Fruit fly (Drosophila melanogaster) whole organism, embryonic: ENCODE results near the gene CG46059.

Experiments
- C15 ChIP-seq: fragments of 200-800 bp; sonication (Bioruptor generic); IDR thresholded peaks from 3 replicates; pipeline ENCODE4 v1.3.6; 2022; ENCODE audit warnings: missing biosample characterization, missing genetic modification characterization
- CG1024 ChIP-seq: fragments of 200-800 bp; sonication (Bioruptor generic); IDR thresholded peaks from 2 replicates; pipeline ENCODE4 v1.3.6; 2022; ENCODE audit warnings: missing biosample characterization, missing genetic modification characterization
- CG10321 ChIP-seq: fragments of 200-800 bp; sonication (Bioruptor generic); IDR thresholded peaks from 2 replicates; pipeline ENCODE4 v1.3.6; 2022; ENCODE audit warnings: missing biosample characterization, missing genetic modification characterization
- CG10543 ChIP-seq: fragments of 200-800 bp; sonication (Bioruptor generic); optimal IDR thresholded peaks from 3 replicates; lab custom pipeline; 2017; ENCODE audit warnings: missing biosample characterization, mild to moderate bottlenecking, missing genetic modification characterization, moderate library complexity
- CG1233 ChIP-seq: fragments of 200-800 bp; sonication (Bioruptor generic); optimal IDR thresholded peaks from 4 replicates; lab custom pipeline; 2018; ENCODE audit warnings: missing biosample characterization, mild to moderate bottlenecking, missing genetic modification characterization
- CG17361 ChIP-seq: fragments of 200-800 bp; sonication (Bioruptor generic); IDR thresholded peaks from 3 replicates; pipeline ENCODE4 v1.3.6; 2022; ENCODE audit warnings: missing biosample characterization, missing genetic modification characterization
- CG17912 ChIP-seq: fragments of 200-800 bp; sonication (Bioruptor generic); optimal IDR thresholded peaks from 2 replicates; lab custom pipeline; 2018; ENCODE audit warnings: missing biosample characterization, mild to moderate bottlenecking, missing genetic modification characterization
- CG2199 ChIP-seq: fragments of 200-800 bp; sonication (Bioruptor generic); IDR thresholded peaks from 3 replicates; pipeline ENCODE4 v1.3.6; 2022; ENCODE audit warnings: missing biosample characterization, missing genetic modification characterization
- CG31441 ChIP-seq: fragments of 200-800 bp; sonication (Bioruptor generic); IDR thresholded peaks from 2 replicates; pipeline ENCODE4 v1.3.6; 2022; ENCODE audit warnings: missing biosample characterization, missing genetic modification characterization
- CG34224 ChIP-seq: fragments of 200-800 bp; sonication (Bioruptor generic); IDR thresholded peaks from 3 replicates; pipeline ENCODE4 v1.3.6; 2022; ENCODE audit warnings: missing biosample characterization, missing genetic modification characterization; ENCODE audit not compliant: partially characterized antibody
- CG4328 ChIP-seq: fragments of 200-800 bp; sonication (Bioruptor generic); optimal IDR thresholded peaks from 3 replicates; lab custom pipeline; 2017; ENCODE audit warnings: missing biosample characterization, missing genetic modification reagents, missing genetic modification characterization
- CG4404 ChIP-seq: fragments of 200-800 bp; sonication (Bioruptor generic); IDR thresholded peaks from 2 replicates; pipeline ENCODE4 v1.3.6; 2022; ENCODE audit warnings: missing biosample characterization, missing genetic modification characterization
- CG4730 ChIP-seq: fragments of 200-800 bp; sonication (Bioruptor generic); IDR thresholded peaks from 2 replicates; pipeline ENCODE4 v1.3.6; 2022; ENCODE audit warnings: missing biosample characterization, missing genetic modification characterization
- CG9215 ChIP-seq: fragments of 200-800 bp; sonication (Bioruptor generic); IDR thresholded peaks from 2 replicates; pipeline ENCODE4 v1.3.6; 2022; ENCODE audit warnings: missing biosample characterization, missing genetic modification characterization
- CkIIα-i1 ChIP-seq: fragments of 200-800 bp; sonication (Bioruptor generic); IDR thresholded peaks from 2 replicates; pipeline ENCODE4 v1.3.6; 2022; ENCODE audit warnings: missing biosample characterization, missing genetic modification characterization
- Dbx ChIP-seq: fragments of 200-800 bp; sonication (Bioruptor generic); IDR thresholded peaks from 3 replicates; pipeline ENCODE4 v1.3.6; 2022; ENCODE audit warnings: missing biosample characterization, missing genetic modification characterization
- Drgx ChIP-seq: fragments of 200-800 bp; sonication (Bioruptor generic); IDR thresholded peaks from 2 replicates; pipeline ENCODE4 v1.3.6; 2022; ENCODE audit warnings: missing biosample characterization, missing genetic modification characterization
- Ets65A ChIP-seq: fragments of 200-800 bp; sonication (Bioruptor generic); peaks from one replicate; lab custom pipeline; 2016; ENCODE audit warnings: missing biosample characterization, missing genetic modification characterization
- Gug ChIP-seq: fragments of 200-800 bp; sonication (Bioruptor generic); IDR thresholded peaks from 4 replicates; pipeline ENCODE4 v1.3.6; 2022; ENCODE audit warnings: missing biosample characterization, missing genetic modification characterization
- HLH3B ChIP-seq: fragments of 200-800 bp; sonication (Bioruptor generic); IDR thresholded peaks from 2 replicates; pipeline ENCODE4 v1.3.6; 2022; ENCODE audit warnings: missing biosample characterization, missing genetic modification characterization
- HLHmδ ChIP-seq: fragments of 200-800 bp; sonication (Bioruptor generic); optimal IDR thresholded peaks from 2 replicates; lab custom pipeline; 2018; ENCODE audit warnings: missing biosample characterization, mild to moderate bottlenecking, missing genetic modification characterization, moderate library complexity
- Hmr ChIP-seq: fragments of 200-800 bp; sonication (Bioruptor generic); optimal IDR thresholded peaks from 3 replicates; lab custom pipeline; 2017; ENCODE audit warnings: mild to moderate bottlenecking, missing biosample characterization, missing genetic modification reagents, missing genetic modification characterization
- Med ChIP-seq: fragments of 200-800 bp; sonication (Bioruptor generic); peaks from one replicate; lab custom pipeline; 2016; ENCODE audit warnings: missing biosample characterization, missing genetic modification characterization, mild to moderate bottlenecking, inconsistent platforms, moderate library complexity
- Mrtf ChIP-seq: fragments of 200-800 bp; sonication (Bioruptor generic); IDR thresholded peaks from 3 replicates; pipeline ENCODE4 v1.3.6; 2022; ENCODE audit warnings: missing biosample characterization, missing genetic modification characterization
- Oli ChIP-seq: fragments of 200-800 bp; sonication (Bioruptor generic); optimal IDR thresholded peaks from 2 replicates; lab custom pipeline; 2018; ENCODE audit warnings: missing biosample characterization, mild to moderate bottlenecking, missing genetic modification characterization, moderate library complexity
- Ptx1 ChIP-seq: fragments of 200-800 bp; sonication (Bioruptor generic); IDR thresholded peaks from 2 replicates; pipeline ENCODE4 v1.3.6; 2022; ENCODE audit warnings: missing biosample characterization, missing genetic modification characterization
- Side ChIP-seq: fragments of 200-800 bp; sonication (Bioruptor generic); optimal IDR thresholded peaks from 2 replicates; lab custom pipeline; 2016; ENCODE audit warnings: missing biosample characterization, missing genetic modification characterization
- YL-1 ChIP-seq: fragments of 200-800 bp; sonication (Bioruptor generic); optimal IDR thresholded peaks from 3 replicates; lab custom pipeline; 2017; ENCODE audit warnings: missing biosample characterization, mild to moderate bottlenecking, missing genetic modification characterization
- chinmo ChIP-seq: fragments of 200-800 bp; sonication (Bioruptor generic); IDR thresholded peaks from 4 replicates; pipeline ENCODE4 v1.3.6; 2022; ENCODE audit warnings: missing biosample characterization, missing genetic modification characterization; ENCODE audit not compliant: partially characterized antibody
- ci ChIP-seq: fragments of 200-800 bp; sonication (Bioruptor generic); IDR thresholded peaks from 3 replicates; pipeline ENCODE4 v1.3.6; 2022; ENCODE audit warnings: missing biosample characterization, missing genetic modification characterization
- crol ChIP-seq: fragments of 200-800 bp; sonication (Bioruptor generic); IDR thresholded peaks from 2 replicates; pipeline ENCODE4 v1.3.6; 2022; ENCODE audit warnings: missing biosample characterization, missing genetic modification characterization
- dan ChIP-seq: fragments of 200-800 bp; sonication (Bioruptor generic); IDR thresholded peaks from 2 replicates; pipeline ENCODE4 v1.3.6; 2022; ENCODE audit warnings: missing biosample characterization, missing genetic modification characterization
- grau ChIP-seq: fragments of 200-800 bp; optimal IDR thresholded peaks from 3 replicates; lab custom pipeline; 2019; ENCODE audit warnings: missing biosample characterization, mild to moderate bottlenecking, missing genetic modification characterization, moderate library complexity
- gro ChIP-seq: fragments of 200-800 bp; sonication (Bioruptor generic); optimal IDR thresholded peaks from 2 replicates; lab custom pipeline; 2016; ENCODE audit warnings: missing biosample characterization, missing genetic modification characterization
- gsb-n ChIP-seq: fragments of 200-800 bp; sonication (Bioruptor generic); optimal IDR thresholded peaks from 3 replicates; lab custom pipeline; 2018; ENCODE audit warnings: missing biosample characterization, mild to moderate bottlenecking, missing genetic modification characterization
- jumu ChIP-seq: fragments of 200-800 bp; sonication (Bioruptor generic); optimal IDR thresholded peaks from 3 replicates; lab custom pipeline; 2016; ENCODE audit warnings: missing biosample characterization, missing genetic modification characterization
- nerfin-1 ChIP-seq: fragments of 200-800 bp; sonication (Bioruptor generic); optimal IDR thresholded peaks from 3 replicates; lab custom pipeline; 2019; ENCODE audit warnings: missing biosample characterization, mild to moderate bottlenecking, missing genetic modification characterization, moderate library complexity
- nerfin-2 ChIP-seq: fragments of 200-800 bp; sonication (Bioruptor generic); IDR thresholded peaks from 2 replicates; pipeline ENCODE4 v1.3.6; 2022; ENCODE audit warnings: missing biosample characterization, missing genetic modification characterization; ENCODE audit not compliant: partially characterized antibody
- oc ChIP-seq: fragments of 200-800 bp; sonication (Bioruptor generic); optimal IDR thresholded peaks from 2 replicates; lab custom pipeline; 2018; ENCODE audit warnings: missing biosample characterization, mild to moderate bottlenecking, missing genetic modification characterization, moderate library complexity
- pfk ChIP-seq: fragments of 200-800 bp; sonication (Bioruptor generic); optimal IDR thresholded peaks from 2 replicates; lab custom pipeline; 2018; ENCODE audit warnings: missing biosample characterization, mild to moderate bottlenecking, missing genetic modification characterization, moderate library complexity
- pho ChIP-seq: fragments of 200-800 bp; sonication (Bioruptor generic); optimal IDR thresholded peaks from 2 replicates; lab custom pipeline; 2016; ENCODE audit warnings: missing biosample characterization, missing genetic modification characterization
- row ChIP-seq: fragments of 200-800 bp; sonication (Bioruptor generic); IDR thresholded peaks from 3 replicates; pipeline ENCODE4 v1.3.6; 2022; ENCODE audit warnings: missing biosample characterization, missing genetic modification characterization
- schlank ChIP-seq: fragments of 200-800 bp; sonication (Bioruptor generic); optimal IDR thresholded peaks from 2 replicates; lab custom pipeline; 2018; ENCODE audit warnings: missing biosample characterization, mild to moderate bottlenecking, missing genetic modification characterization
- sd ChIP-seq: fragments of 200-800 bp; sonication (Bioruptor generic); optimal IDR thresholded peaks from 3 replicates; lab custom pipeline; 2018; ENCODE audit warnings: missing biosample characterization, mild to moderate bottlenecking, missing genetic modification characterization, moderate library complexity
- seq ChIP-seq: fragments of 200-800 bp; sonication (Bioruptor generic); IDR thresholded peaks from 2 replicates; pipeline ENCODE4 v1.3.6; 2022; ENCODE audit warnings: missing biosample characterization, missing genetic modification characterization
- tgo ChIP-seq: fragments of 200-800 bp; sonication (Bioruptor generic); IDR thresholded peaks from 3 replicates; pipeline ENCODE4 v1.3.6; 2022; ENCODE audit warnings: missing biosample characterization, missing genetic modification characterization
- tna ChIP-seq: fragments of 200-800 bp; sonication (Bioruptor generic); IDR thresholded peaks from 2 replicates; pipeline ENCODE4 v1.3.6; 2022; ENCODE audit warnings: missing biosample characterization, missing genetic modification characterization; ENCODE audit not compliant: partially characterized antibody
- twi ChIP-seq: fragments of 200-800 bp; optimal IDR thresholded peaks from 2 replicates; lab custom pipeline; 2019; ENCODE audit warnings: missing biosample characterization, mild to moderate bottlenecking, missing genetic modification characterization, moderate library complexity
- unc-4 ChIP-seq: fragments of 200-800 bp; sonication (Bioruptor generic); IDR thresholded peaks from 2 replicates; pipeline ENCODE4 v1.3.6; 2022; ENCODE audit warnings: missing biosample characterization, missing genetic modification characterization; ENCODE audit not compliant: partially characterized antibody

Gene CG46059

DNA sequence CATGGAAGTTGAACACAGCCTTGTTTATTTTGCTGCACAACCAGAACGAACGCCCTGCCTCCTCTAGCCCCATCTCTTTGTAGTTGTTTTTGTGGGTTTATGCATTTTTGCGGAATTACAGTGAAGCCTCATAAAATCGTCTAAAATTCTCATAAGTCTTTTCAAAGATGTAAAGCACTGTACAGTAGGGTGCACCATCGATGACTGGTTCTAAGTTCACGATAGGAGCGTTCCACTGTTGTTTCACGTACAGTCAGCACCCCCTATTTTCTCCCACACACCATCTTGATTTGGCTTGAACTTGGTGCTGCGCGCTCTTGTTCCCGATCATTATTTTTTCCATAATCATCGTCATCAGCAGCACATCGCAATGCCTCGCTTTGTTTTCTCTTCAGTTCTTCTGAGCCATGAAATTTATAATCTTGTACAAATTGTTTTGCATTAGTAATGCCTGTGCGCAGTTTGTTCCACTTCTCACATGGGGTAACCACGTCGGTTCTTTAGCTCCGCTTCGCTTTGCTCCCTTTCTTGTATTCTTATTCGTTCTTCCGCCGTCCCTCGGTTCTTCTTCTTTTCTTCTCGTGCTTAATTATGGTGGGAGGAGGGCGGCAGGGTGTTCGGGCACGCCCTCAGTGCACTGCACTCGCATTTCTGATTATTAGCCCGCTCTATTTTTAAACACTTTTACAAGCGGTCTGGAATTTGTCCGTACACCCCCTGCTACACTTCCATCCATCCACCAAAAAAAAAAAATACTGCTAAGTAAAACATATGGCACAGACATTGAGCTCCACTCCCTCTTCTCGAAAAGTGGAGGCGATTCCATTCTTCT, 20.2 kb downstream of the CG46059 start:
- TF ChIP-seq Ptx1 (GFP tag; lab: Robert Waterston, UW): 0 out of 2 replicates have a peak, but pooled peaks have one; percentile 22
- peak; percentile 21 for TF ChIP-seq Oli (tag; lab: Kevin White, UChicago)
- peak; percentile 74; the same call in 1 of the 3 replicates for TF ChIP-seq CG2199 (GFP tag; lab: Robert Waterston, UW)
- no peak for TF ChIP-seq nerfin-2
- no peak for TF ChIP-seq CG10543 (GFP tag; lab: Kevin White, UChicago)
- TF ChIP-seq YL-1 (GFP tag; lab: Kevin White, UChicago): no peak
- peak; percentile 74 for TF ChIP-seq gsb-n
- peak; percentile 86 for TF ChIP-seq grau
- TF ChIP-seq CG31441 (GFP tag; lab: Robert Waterston, UW): peak; percentile 27; the same call in 1 of the 2 replicates
- TF ChIP-seq nerfin-1: peak; percentile 1
- TF ChIP-seq CG17912 (GFP tag; lab: Kevin White, UChicago): no peak
- no peak for TF ChIP-seq CkIIα-i1 (GFP tag; lab: Robert Waterston, UW)
- TF ChIP-seq seq (GFP tag; lab: Robert Waterston, UW): 0 out of 2 replicates have a peak, but pooled peaks have one; percentile 18
- no peak for TF ChIP-seq schlank (tag; lab: Kevin White, UChicago)
- no peak for TF ChIP-seq CG4328
- no peak for TF ChIP-seq CG34224 (GFP tag; lab: Robert Waterston, UW)
- TF ChIP-seq CG1233: no peak
- no peak for TF ChIP-seq Mrtf (GFP tag; lab: Robert Waterston, UW)
- TF ChIP-seq CG9215 (GFP tag; lab: Robert Waterston, UW): no peak
- TF ChIP-seq unc-4 (GFP tag; lab: Robert Waterston, UW): no peak
- no peak for TF ChIP-seq C15
- TF ChIP-seq tna (GFP tag; lab: Robert Waterston, UW): no peak
- TF ChIP-seq CG4730 (GFP tag; lab: Robert Waterston, UW): no peak
- TF ChIP-seq chinmo: 0 out of 4 replicates have a peak, but pooled peaks have one; percentile 16
- no peak for TF ChIP-seq Side (GFP tag; lab: Kevin White, UChicago)
- 0 out of 3 replicates have a peak, but pooled peaks have one; percentile 18 for TF ChIP-seq ci (GFP tag; lab: Robert Waterston, UW)
- TF ChIP-seq pho (GFP tag; lab: Kevin White, UChicago): no peak
- peak; percentile 65 for TF ChIP-seq crol (GFP tag; lab: Robert Waterston, UW)
- no peak for TF ChIP-seq oc (tag; lab: Kevin White, UChicago)
- no peak for TF ChIP-seq CG10321 (GFP tag; lab: Robert Waterston, UW)
- TF ChIP-seq tgo (GFP tag; lab: Robert Waterston, UW): no peak
- TF ChIP-seq Gug (GFP tag; lab: Robert Waterston, UW): no peak
- TF ChIP-seq Ets65A (GFP tag; lab: Kevin White, UChicago): peak; percentile 7
- TF ChIP-seq CG1024: no peak
- no peak for TF ChIP-seq HLHmδ (GFP tag; lab: Kevin White, UChicago)
- TF ChIP-seq Dbx (GFP tag; lab: Robert Waterston, UW): no peak
- TF ChIP-seq pfk (GFP tag; lab: Kevin White, UChicago): peak; percentile 90
- no peak for TF ChIP-seq jumu (GFP tag; lab: Kevin White, UChicago)
- no peak for TF ChIP-seq dan (GFP tag; lab: Robert Waterston, UW)
- no peak for TF ChIP-seq CG4404 (GFP tag; lab: Robert Waterston, UW)
- TF ChIP-seq Hmr: peak; percentile 18
- peak; percentile 14; the same call in 1 of the 3 replicates for TF ChIP-seq CG17361
- TF ChIP-seq row (GFP tag; lab: Robert Waterston, UW): 0 out of 3 replicates have a peak, but pooled peaks have one; percentile 14
- TF ChIP-seq HLH3B (GFP tag; lab: Robert Waterston, UW): no peak
- peak; percentile 17 for TF ChIP-seq twi (tag; lab: Kevin White, UChicago)
- TF ChIP-seq sd: peak; percentile 81
- TF ChIP-seq gro (GFP tag; lab: Kevin White, UChicago): no peak
- TF ChIP-seq Med (GFP tag; lab: Kevin White, UChicago): peak; percentile 77
- TF ChIP-seq Drgx (GFP tag; lab: Robert Waterston, UW): 0 out of 2 replicates have a peak, but pooled peaks have one; percentile 22
